Fruit fly (Drosophila melanogaster): ENCODE data around the gene CG6059.

The CG6059 gene

dm6 chr3R:27149884-27150676 lies 25.6 kb upstream of the CG6059 start:
- TF ChIP-seq Jra (GFP tag; optimal IDR thresholded peaks at IDR 0.05) (no peak), CG32264 (GFP tag; optimal IDR thresholded peaks at IDR 0.05) (no peak), GATAd (GFP tag; optimal IDR thresholded peaks at IDR 0.05) (no peak), psq (GFP tag; optimal IDR thresholded peaks at IDR 0.05) (peak; percentile 91), Dif (GFP tag; optimal IDR thresholded peaks at IDR 0.05; ENCODE audit: partially characterized antibody) (peak; percentile 48), HLH106 (tag; optimal IDR thresholded peaks at IDR 0.05) (no peak), dmrt93B (GFP tag; optimal IDR thresholded peaks at IDR 0.05) (no peak), lola (GFP tag; optimal IDR thresholded peaks at IDR 0.05) (no peak), h (GFP tag; optimal IDR thresholded peaks at IDR 0.05) (no peak), Rel (GFP tag; optimal IDR thresholded peaks at IDR 0.05) (no peak), Rel (tag; optimal IDR thresholded peaks at IDR 0.05) (no peak), dsf (GFP tag; optimal IDR thresholded peaks at IDR 0.05; ENCODE audit: borderline replicate concordance) (no peak), br (GFP tag; optimal IDR thresholded peaks at IDR 0.05) (peak; percentile 2)

dm6 chr3R:27148812-27149769 lies 24.6 kb upstream of the CG6059 start:
- TF ChIP-seq woc (GFP tag; optimal IDR thresholded peaks at IDR 0.05) (no peak), sv (GFP tag; optimal IDR thresholded peaks at IDR 0.05) (no peak), Rel (GFP tag; optimal IDR thresholded peaks at IDR 0.05) (no peak), Rel (tag; optimal IDR thresholded peaks at IDR 0.05) (no peak), CrebA (GFP tag; optimal IDR thresholded peaks at IDR 0.05; ENCODE audit: borderline replicate concordance) (no peak), pan (optimal IDR thresholded peaks at IDR 0.05) (no peak), OdsH (GFP tag; optimal IDR thresholded peaks at IDR 0.05) (no peak)

dm6 chr3R:27139963-27140362 lies 15.5 kb upstream of the CG6059 start:
- no peak for TF ChIP-seq CrebA (GFP tag; optimal IDR thresholded peaks at IDR 0.05; ENCODE audit: borderline replicate concordance)
- no peak for TF ChIP-seq Abd-B (GFP tag; optimal IDR thresholded peaks at IDR 0.05)
- TF ChIP-seq foxo (GFP tag; optimal IDR thresholded peaks at IDR 0.05), result peak in 1 of 2 experiments; percentile 39
- no peak for TF ChIP-seq dl (GFP tag; optimal IDR thresholded peaks at IDR 0.05; ENCODE audit: insufficient read depth in 1 of 2, partially characterized antibody in 2 of 2)
- TF ChIP-seq Hr83 (GFP tag; optimal IDR thresholded peaks at IDR 0.05; ENCODE audit: poor library complexity, severe bottlenecking), result no peak
- no peak for TF ChIP-seq sv (GFP tag; optimal IDR thresholded peaks at IDR 0.05)
- TF ChIP-seq brk (GFP tag; optimal IDR thresholded peaks at IDR 0.05), result no peak
- TF ChIP-seq fru (GFP tag; optimal IDR thresholded peaks at IDR 0.05), result peak; percentile 16
- TF ChIP-seq br (GFP tag; optimal IDR thresholded peaks at IDR 0.05), result peak; percentile 11
- no peak for TF ChIP-seq Vsx2 (GFP tag; optimal IDR thresholded peaks at IDR 0.05; ENCODE audit: partially characterized antibody)
- TF ChIP-seq h (GFP tag; optimal IDR thresholded peaks at IDR 0.05), result peak; percentile 7
- TF ChIP-seq HLH106 (tag; optimal IDR thresholded peaks at IDR 0.05), result peak; percentile 32
- peak; percentile 19 for TF ChIP-seq psq (GFP tag; optimal IDR thresholded peaks at IDR 0.05)

DNA sequence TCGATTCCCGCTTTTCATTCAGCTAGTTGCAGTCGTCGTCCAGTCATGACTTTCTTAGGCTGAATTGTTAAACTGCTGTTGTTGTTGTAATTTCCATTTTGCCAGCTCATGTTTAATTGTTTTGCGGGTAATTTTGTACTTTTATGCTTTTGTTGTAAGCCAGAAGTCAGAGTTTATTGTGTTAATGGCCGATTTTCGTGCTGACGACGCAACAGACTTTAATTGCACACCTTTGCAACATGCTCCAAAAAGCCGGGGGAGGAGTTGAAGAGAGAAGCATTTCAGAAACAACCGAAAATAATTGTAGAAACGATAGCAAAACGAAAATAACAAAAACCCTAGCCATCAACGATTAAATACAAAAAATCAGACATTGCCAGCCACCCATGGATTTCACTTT lies 14.2 kb upstream of the CG6059 start:
- TF ChIP-seq br (GFP tag; optimal IDR thresholded peaks at IDR 0.05) (no peak), sv (GFP tag; optimal IDR thresholded peaks at IDR 0.05) (no peak), Hr83 (GFP tag; optimal IDR thresholded peaks at IDR 0.05; ENCODE audit: poor library complexity, severe bottlenecking) (no peak), Dfd (GFP tag; optimal IDR thresholded peaks at IDR 0.05) (no peak), CrebA (GFP tag; optimal IDR thresholded peaks at IDR 0.05; ENCODE audit: borderline replicate concordance) (no peak), Mio (GFP tag; optimal IDR thresholded peaks at IDR 0.05) (no peak)

DNA sequence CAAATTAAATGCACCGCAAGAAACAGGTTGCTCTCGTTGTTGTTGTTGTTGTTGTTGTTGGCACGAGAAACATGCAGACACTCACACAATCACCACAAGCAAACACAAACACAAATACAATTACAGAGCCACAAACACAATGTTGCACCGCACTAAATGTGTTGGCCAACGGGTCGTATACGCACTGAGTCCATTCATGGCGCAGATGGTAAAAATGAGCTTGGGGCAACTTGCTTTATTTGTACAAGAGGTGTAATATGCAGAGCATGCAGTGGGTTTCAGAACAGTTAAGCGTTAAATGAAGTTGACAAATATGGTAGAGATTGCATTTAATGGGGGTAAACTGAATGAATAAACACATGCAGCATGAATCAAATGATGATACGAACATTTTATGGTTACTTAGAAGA lies 13.4 kb upstream of the CG6059 start:
- TF ChIP-seq Hr83 (GFP tag; optimal IDR thresholded peaks at IDR 0.05; ENCODE audit: poor library complexity, severe bottlenecking) (no peak), br (GFP tag; optimal IDR thresholded peaks at IDR 0.05) (no peak), dmrt93B (GFP tag; optimal IDR thresholded peaks at IDR 0.05) (no peak), sv (GFP tag; optimal IDR thresholded peaks at IDR 0.05) (no peak), GATAd (GFP tag; optimal IDR thresholded peaks at IDR 0.05) (no peak), pan (optimal IDR thresholded peaks at IDR 0.05) (no peak), dsf (GFP tag; optimal IDR thresholded peaks at IDR 0.05; ENCODE audit: borderline replicate concordance) (no peak), Myc (optimal IDR thresholded peaks at IDR 0.05) (no peak), tai (GFP tag; optimal IDR thresholded peaks at IDR 0.05) (no peak), psq (GFP tag; optimal IDR thresholded peaks at IDR 0.05) (no peak), CG32264 (GFP tag; optimal IDR thresholded peaks at IDR 0.05) (no peak), woc (GFP tag; optimal IDR thresholded peaks at IDR 0.05) (no peak), Sp1 (GFP tag; optimal IDR thresholded peaks at IDR 0.05) (no peak), CrebA (GFP tag; optimal IDR thresholded peaks at IDR 0.05; ENCODE audit: borderline replicate concordance) (no peak), Hr78 (GFP tag; optimal IDR thresholded peaks at IDR 0.05) (no peak), foxo (GFP tag; optimal IDR thresholded peaks at IDR 0.05) (no peak)

Measured in whole organism, wandering third instar larva.